Fruit fly (Drosophila melanogaster) whole organism, prepupa: Measurements from ENCODE around the gene Ktch.

Experiments used
- Blimp-1 ChIP-seq: fragments of 200-800 bp; sonication (Bioruptor generic); optimal IDR thresholded peaks from 3 replicates; lab custom pipeline; 2017; ENCODE audit warnings: missing biosample characterization, missing genetic modification characterization, mild to moderate bottlenecking, moderate library complexity, missing genetic modification reagents
- CG9139 ChIP-seq: fragments of 200-800 bp; sonication (Bioruptor generic); optimal IDR thresholded peaks from 3 replicates; lab custom pipeline; 2017; ENCODE audit warnings: missing biosample characterization, mild to moderate bottlenecking, missing genetic modification characterization
- Eip78C ChIP-seq: fragments of 200-800 bp; sonication (Bioruptor generic); peaks from one replicate; lab custom pipeline; 2016; ENCODE audit warnings: missing biosample characterization, missing genetic modification characterization
- Sox102F ChIP-seq: fragments of 200-800 bp; sonication (Bioruptor generic); optimal IDR thresholded peaks from 2 replicates; lab custom pipeline; 2016; ENCODE audit warnings: missing biosample characterization, mild to moderate bottlenecking, missing genetic modification characterization
- esn ChIP-seq: fragments of 200-800 bp; sonication (Bioruptor generic); optimal IDR thresholded peaks from 2 replicates; lab custom pipeline; 2016; ENCODE audit warnings: missing biosample characterization, mild to moderate bottlenecking, missing genetic modification characterization, moderate library complexity
- ss ChIP-seq, 2 experiments: fragments of 200-800 bp; sonication (Bioruptor generic); optimal IDR thresholded peaks; 2 replicates in 1 of 2; 3 replicates in 1 of 2; lab custom pipeline; 2017 to 2018; ENCODE audit warnings: mild to moderate bottlenecking in 2 of 2, missing biosample characterization in 2 of 2, missing genetic modification characterization in 2 of 2, moderate library complexity in 1 of 2

- no peak for TF ChIP-seq ss (GFP tag; optimal IDR thresholded peaks at IDR 0.05; lab: Kevin White, UChicago)
- TF ChIP-seq esn (GFP tag; lab: Kevin White, UChicago) = no peak
- no peak for TF ChIP-seq CG9139 (GFP tag; lab: Kevin White, UChicago)
- no peak for TF ChIP-seq Blimp-1
- TF ChIP-seq Sox102F (GFP tag; lab: Kevin White, UChicago) = no peak
- no peak for TF ChIP-seq Eip78C
Observed at dm6 chr3R:31168968-31169367, 38.5 kb upstream of the Ktch start, which contains the start of gene stops.
